Worm (Caenorhabditis elegans) whole organism, young adult: ENCODE measurements around the gene col-169.

Source experiments
- F37B4.10 ChIP-seq: fragments of 200-800 bp; sonication (Bioruptor generic); IDR thresholded peaks from 2 replicates; pipeline ENCODE4 v1.3.6; 2022; ENCODE audit warnings: missing genetic modification characterization, missing compliant biosample characterization
- fkh-3 ChIP-seq: sonication (generic microtip); optimal IDR thresholded peaks from 2 replicates; lab custom pipeline; 2016; ENCODE audit warnings: mild to moderate bottlenecking, missing genetic modification characterization, missing compliant biosample characterization
- him-1 ChIP-seq: sonication (generic microtip); optimal IDR thresholded peaks from 2 replicates; lab custom pipeline; 2016; ENCODE audit warnings: missing genotype, missing genetic modification reagents, missing genetic modification characterization, missing compliant biosample characterization
- snpc-4 ChIP-seq, 5 experiments: fragments of 150-350 bp in 1 of 5; sonication (generic microtip) in 4 of 5; optimal IDR thresholded peaks; 2 replicates each; lab custom pipeline; 2014 to 2018; ENCODE audit warnings: missing genetic modification characterization in 5 of 5, missing biosample characterization in 3 of 5, antibody characterized with exemption in 2 of 5, mild to moderate bottlenecking in 2 of 5, missing compliant biosample characterization in 2 of 5, missing genotype in 2 of 5, moderate library complexity in 2 of 5, missing genetic modification reagents in 1 of 5
- ztf-28 ChIP-seq: fragments of 200-800 bp; sonication (Bioruptor generic); IDR thresholded peaks from 2 replicates; pipeline ENCODE4 v1.3.6; 2022; ENCODE audit warnings: missing genetic modification reagents, missing genetic modification characterization, missing compliant biosample characterization

ce11 chrX:6369717-6370116, 40.8 kb downstream of the col-169 start, which contains the start of gene C03B1.2:
- no peak for TF ChIP-seq ztf-28 (GFP tag; lab: Robert Waterston, UW)
- TF ChIP-seq him-1 (tag; lab: Kevin White, UChicago), result no peak
- no peak for TF ChIP-seq F37B4.10 (GFP tag; lab: Robert Waterston, UW)
- no peak for TF ChIP-seq snpc-4 (GFP tag; optimal IDR thresholded peaks at IDR 0.05; lab: Kevin White, UChicago)
- TF ChIP-seq snpc-4 (tag; optimal IDR thresholded peaks at IDR 0.05; lab: Kevin White, UChicago), result no peak
- TF ChIP-seq fkh-3 (tag; lab: Kevin White, UChicago), result no peak
